ENCODE assay signal across 1 fruit fly cellular context in genomic region chr3L:19687200-19687687, dm6.
TF ChIP-seq lines count a peak whose summit lies in the region.

TSS of gene CG8765 (minus strand) at chr3L:19687353.
TSS of gene Gbeta76C (plus strand) at chr3L:19687637.

TF ChIP-seq in whole organism, embryonic, 481 proteins besides CTCF, POLR2A, EP300 and RAD21 (continued from another document and continues in another):
- TF ChIP-seq CG7357 (GFP tag; IDR thresholded peaks at IDR 0.05; lab: Robert Waterston, UW): no peak
- peak; percentile 16 for TF ChIP-seq tin (GFP tag; optimal IDR thresholded peaks at IDR 0.05; lab: Kevin White, UChicago)
- TF ChIP-seq GATAe (GFP tag; conservative IDR thresholded peaks at IDR 0.05; lab: Robert Waterston, UW): no peak
- TF ChIP-seq MBD-R2 (GFP tag; IDR thresholded peaks at IDR 0.05; lab: Robert Waterston, UW): peak; percentile 96
- no peak for TF ChIP-seq CG18599 (GFP tag; optimal IDR thresholded peaks at IDR 0.05; lab: Kevin White, UChicago)
- TF ChIP-seq Sry-δ (GFP tag; optimal IDR thresholded peaks at IDR 0.05; lab: Kevin White, UChicago): peak; percentile 67
- peak; percentile 63 for TF ChIP-seq Hsf (GFP tag; optimal IDR thresholded peaks at IDR 0.05; lab: Kevin White, UChicago)
- no peak for TF ChIP-seq CG11696 (GFP tag; IDR thresholded peaks at IDR 0.05; lab: Robert Waterston, UW)
- TF ChIP-seq Dp (GFP tag; optimal IDR thresholded peaks at IDR 0.05; lab: Kevin White, UChicago): peak; percentile 99
- peak; percentile 98 for TF ChIP-seq CG10267 (tag; optimal IDR thresholded peaks at IDR 0.05; lab: Kevin White, UChicago)
- no peak for TF ChIP-seq Atf6 (GFP tag; IDR thresholded peaks at IDR 0.05; lab: Robert Waterston, UW)
- no peak for TF ChIP-seq Oaz (GFP tag; IDR thresholded peaks at IDR 0.05; lab: Robert Waterston, UW)
- no peak for TF ChIP-seq gsb-n (tag; optimal IDR thresholded peaks at IDR 0.05; lab: Kevin White, UChicago)
- no peak for TF ChIP-seq Meics (GFP tag; optimal IDR thresholded peaks at IDR 0.05; lab: Kevin White, UChicago)
- no peak for TF ChIP-seq CG31224 (GFP tag; IDR thresholded peaks at IDR 0.05; lab: Robert Waterston, UW)
- TF ChIP-seq CG12071 (GFP tag; optimal IDR thresholded peaks at IDR 0.05; lab: Kevin White, UChicago): no peak
- no peak for TF ChIP-seq Ada2b (GFP tag; IDR thresholded peaks at IDR 0.05; lab: Robert Waterston, UW)
- TF ChIP-seq CG14014 (GFP tag; IDR thresholded peaks at IDR 0.05; lab: Robert Waterston, UW): no peak
- TF ChIP-seq sima (GFP tag; optimal IDR thresholded peaks at IDR 0.05; lab: Kevin White, UChicago): no peak
- TF ChIP-seq Hr51 (GFP tag; optimal IDR thresholded peaks at IDR 0.05; lab: Kevin White, UChicago): no peak
- no peak for TF ChIP-seq CG30431 (GFP tag; optimal IDR thresholded peaks at IDR 0.05; lab: Kevin White, UChicago)
- TF ChIP-seq sr (GFP tag; IDR thresholded peaks at IDR 0.05; lab: Robert Waterston, UW): no peak
- no peak for TF ChIP-seq CG18476 (GFP tag; optimal IDR thresholded peaks at IDR 0.05; lab: Kevin White, UChicago)
- no peak for TF ChIP-seq exex (tag; optimal IDR thresholded peaks at IDR 0.05; lab: Kevin White, UChicago)
- TF ChIP-seq CG13287 (GFP tag; IDR thresholded peaks at IDR 0.05; lab: Robert Waterston, UW; ENCODE audit: partially characterized antibody): peak; percentile 74
- TF ChIP-seq Camta (GFP tag; optimal IDR thresholded peaks at IDR 0.05; lab: Kevin White, UChicago): no peak
- no peak for TF ChIP-seq Drgx (GFP tag; IDR thresholded peaks at IDR 0.05; lab: Robert Waterston, UW)
- TF ChIP-seq dm (GFP tag; optimal IDR thresholded peaks at IDR 0.05; lab: Kevin White, UChicago): peak; percentile 73
- peak; percentile 30 for TF ChIP-seq pum (GFP tag; optimal IDR thresholded peaks at IDR 0.05; lab: Kevin White, UChicago)
- TF ChIP-seq CG7271 (tag; optimal IDR thresholded peaks at IDR 0.05; lab: Kevin White, UChicago): no peak
- no peak for TF ChIP-seq fru (optimal IDR thresholded peaks at IDR 0.05; lab: Kevin White, UChicago)
- no peak for TF ChIP-seq Atf3 (GFP tag; optimal IDR thresholded peaks at IDR 0.05; lab: Kevin White, UChicago)
- peak; percentile 80 for TF ChIP-seq CHES-1-like (GFP tag; optimal IDR thresholded peaks at IDR 0.05; lab: Kevin White, UChicago)
- TF ChIP-seq Hr3 (GFP tag; optimal IDR thresholded peaks at IDR 0.05; lab: Kevin White, UChicago): peak; percentile 9
- TF ChIP-seq nom (GFP tag; optimal IDR thresholded peaks at IDR 0.05; lab: Kevin White, UChicago): no peak
- no peak for TF ChIP-seq kah (GFP tag; optimal IDR thresholded peaks at IDR 0.05; lab: Kevin White, UChicago)
- TF ChIP-seq CG1024 (GFP tag; IDR thresholded peaks at IDR 0.05; lab: Robert Waterston, UW): no peak
- peak; percentile 35 for TF ChIP-seq CG10543 (GFP tag; optimal IDR thresholded peaks at IDR 0.05; lab: Kevin White, UChicago)
- TF ChIP-seq BtbVII (GFP tag; optimal IDR thresholded peaks at IDR 0.05; lab: Kevin White, UChicago): no peak
- TF ChIP-seq cas (GFP tag; IDR thresholded peaks at IDR 0.05; lab: Robert Waterston, UW): 0 out of 2 replicates have a peak, but pooled peaks have one; percentile 20
- TF ChIP-seq CG8765 (GFP tag; IDR thresholded peaks at IDR 0.05; lab: Robert Waterston, UW): 0 out of 2 replicates have a peak, but pooled peaks have one; percentile 16
- TF ChIP-seq CG8924 (tag; optimal IDR thresholded peaks at IDR 0.05; lab: Kevin White, UChicago): peak; percentile 37
- no peak for TF ChIP-seq Kr (GFP tag; optimal IDR thresholded peaks at IDR 0.05; lab: Kevin White, UChicago)
- no peak for TF ChIP-seq az2 (GFP tag; optimal IDR thresholded peaks at IDR 0.05; lab: Kevin White, UChicago)
- TF ChIP-seq Doc3 (GFP tag; IDR thresholded peaks at IDR 0.05; lab: Robert Waterston, UW; ENCODE audit: partially characterized antibody): no peak
- TF ChIP-seq ewg (GFP tag; optimal IDR thresholded peaks at IDR 0.05; lab: Kevin White, UChicago): no peak
- TF ChIP-seq Dref (GFP tag; IDR thresholded peaks at IDR 0.05; lab: Robert Waterston, UW): peak; percentile 51
- no peak for TF ChIP-seq CG6254 (GFP tag; optimal IDR thresholded peaks at IDR 0.05; lab: Kevin White, UChicago)
- no peak for TF ChIP-seq HLH3B (GFP tag; IDR thresholded peaks at IDR 0.05; lab: Robert Waterston, UW)
- TF ChIP-seq caup (GFP tag; optimal IDR thresholded peaks at IDR 0.05; lab: Kevin White, UChicago; ENCODE audit: severe bottlenecking): peak; percentile 55
- TF ChIP-seq hbn (GFP tag; IDR thresholded peaks at IDR 0.05; lab: Robert Waterston, UW; ENCODE audit: partially characterized antibody): no peak
- TF ChIP-seq CG4707 (GFP tag; optimal IDR thresholded peaks at IDR 0.05; lab: Kevin White, UChicago): no peak
- TF ChIP-seq CG8290 (GFP tag; optimal IDR thresholded peaks at IDR 0.05; lab: Kevin White, UChicago): peak; percentile 18
- TF ChIP-seq CG8290 (tag; optimal IDR thresholded peaks at IDR 0.05; lab: Kevin White, UChicago): no peak
- no peak for TF ChIP-seq CG15011 (GFP tag; optimal IDR thresholded peaks at IDR 0.05; lab: Kevin White, UChicago)
- no peak for TF ChIP-seq CG6654 (GFP tag; optimal IDR thresholded peaks at IDR 0.05; lab: Kevin White, UChicago)
- peak; percentile 65 for TF ChIP-seq CG14710 (tag; optimal IDR thresholded peaks at IDR 0.05; lab: Kevin White, UChicago)
- peak; percentile 20 for TF ChIP-seq CG1792 (GFP tag; optimal IDR thresholded peaks at IDR 0.05; lab: Kevin White, UChicago)
- TF ChIP-seq fd96Cb (tag; optimal IDR thresholded peaks at IDR 0.05; lab: Kevin White, UChicago): no peak
- no peak for TF ChIP-seq CG10274 (GFP tag; optimal IDR thresholded peaks at IDR 0.05; lab: Kevin White, UChicago)
- TF ChIP-seq CG6272 (GFP tag; IDR thresholded peaks at IDR 0.05; lab: Robert Waterston, UW): no peak
- no peak for TF ChIP-seq ato (GFP tag; IDR thresholded peaks at IDR 0.05; lab: Robert Waterston, UW; ENCODE audit: partially characterized antibody)
- no peak for TF ChIP-seq abd-A (tag; optimal IDR thresholded peaks at IDR 0.05; lab: Kevin White, UChicago)
- peak; percentile 70 for TF ChIP-seq ftz-f1 (GFP tag; optimal IDR thresholded peaks at IDR 0.05; lab: Kevin White, UChicago)
- no peak for TF ChIP-seq CG10431 (GFP tag; optimal IDR thresholded peaks at IDR 0.05; lab: Kevin White, UChicago)
- no peak for TF ChIP-seq gt (GFP tag; IDR thresholded peaks at IDR 0.05; lab: Robert Waterston, UW)
- TF ChIP-seq pho (GFP tag; optimal IDR thresholded peaks at IDR 0.05; lab: Kevin White, UChicago): peak; percentile 50
- TF ChIP-seq row (GFP tag; IDR thresholded peaks at IDR 0.05; lab: Robert Waterston, UW): peak; percentile 57; the same call in 2 of the 3 replicates
- peak; percentile 62 for TF ChIP-seq CG2116 (GFP tag; optimal IDR thresholded peaks at IDR 0.05; lab: Kevin White, UChicago)
- peak; percentile 74 for TF ChIP-seq NFAT (GFP tag; IDR thresholded peaks at IDR 0.05; lab: Robert Waterston, UW)
- 0 out of 2 replicates have a peak, but pooled peaks have one; percentile 41 for TF ChIP-seq CG42726 (GFP tag; IDR thresholded peaks at IDR 0.05; lab: Robert Waterston, UW; ENCODE audit: partially characterized antibody)
- TF ChIP-seq CG8388 (GFP tag; optimal IDR thresholded peaks at IDR 0.05; lab: Kevin White, UChicago): no peak
- TF ChIP-seq vfl (GFP tag; optimal IDR thresholded peaks at IDR 0.05; lab: Kevin White, UChicago): peak; percentile 55
- TF ChIP-seq E2f1 (GFP tag; IDR thresholded peaks at IDR 0.05; lab: Robert Waterston, UW): peak; percentile 60
- peak; percentile 45 for TF ChIP-seq nmo (GFP tag; optimal IDR thresholded peaks at IDR 0.05; lab: Kevin White, UChicago)
- no peak for TF ChIP-seq da (GFP tag; optimal IDR thresholded peaks at IDR 0.05; lab: Kevin White, UChicago)
- TF ChIP-seq sim (GFP tag; IDR thresholded peaks at IDR 0.05; lab: Robert Waterston, UW): no peak
- no peak for TF ChIP-seq CG10959 (GFP tag; IDR thresholded peaks at IDR 0.05; lab: Robert Waterston, UW)
- no peak for TF ChIP-seq danr (GFP tag; IDR thresholded peaks at IDR 0.05; lab: Robert Waterston, UW)
- peak; percentile 13 for TF ChIP-seq CG7786 (GFP tag; optimal IDR thresholded peaks at IDR 0.05; lab: Kevin White, UChicago)
- TF ChIP-seq bsh (GFP tag; optimal IDR thresholded peaks at IDR 0.05; lab: Kevin White, UChicago): no peak
- no peak for TF ChIP-seq corto (GFP tag; optimal IDR thresholded peaks at IDR 0.05; lab: Kevin White, UChicago)
- peak; percentile 60 for TF ChIP-seq amos (GFP tag; IDR thresholded peaks at IDR 0.05; lab: Robert Waterston, UW; ENCODE audit: partially characterized antibody)
- no peak for TF ChIP-seq Deaf1 (tag; optimal IDR thresholded peaks at IDR 0.05; lab: Kevin White, UChicago)
- peak; percentile 54 for TF ChIP-seq BEAF-32 (GFP tag; optimal IDR thresholded peaks at IDR 0.05; lab: Kevin White, UChicago)
- no peak; the same call in 1 of the 2 replicates for TF ChIP-seq tna (GFP tag; IDR thresholded peaks at IDR 0.05; lab: Robert Waterston, UW; ENCODE audit: partially characterized antibody)
- TF ChIP-seq CG32532 (GFP tag; IDR thresholded peaks at IDR 0.05; lab: Robert Waterston, UW): 0 out of 2 replicates have a peak, but pooled peaks have one; percentile 18
- no peak for TF ChIP-seq salm (tag; optimal IDR thresholded peaks at IDR 0.05; lab: Kevin White, UChicago)
- no peak for TF ChIP-seq vnd (GFP tag; IDR thresholded peaks at IDR 0.05; lab: Robert Waterston, UW; ENCODE audit: partially characterized antibody)
- TF ChIP-seq CG6175 (GFP tag; IDR thresholded peaks at IDR 0.05; lab: Robert Waterston, UW): no peak
- no peak for TF ChIP-seq klu (GFP tag; IDR thresholded peaks at IDR 0.05; lab: Robert Waterston, UW)
- no peak for TF ChIP-seq pb (GFP tag; optimal IDR thresholded peaks at IDR 0.05; lab: Kevin White, UChicago)
- TF ChIP-seq disco-r (GFP tag; optimal IDR thresholded peaks at IDR 0.05; lab: Kevin White, UChicago): no peak
- TF ChIP-seq CG17359 (tag; optimal IDR thresholded peaks at IDR 0.05; lab: Kevin White, UChicago): no peak
- TF ChIP-seq NC2β (GFP tag; optimal IDR thresholded peaks at IDR 0.05; lab: Kevin White, UChicago): peak; percentile 48
- TF ChIP-seq rib (GFP tag; IDR thresholded peaks at IDR 0.05; lab: Robert Waterston, UW): no peak
- no peak for TF ChIP-seq Lim3 (GFP tag; IDR thresholded peaks at IDR 0.05; lab: Robert Waterston, UW)
- no peak for TF ChIP-seq eyg (GFP tag; optimal IDR thresholded peaks at IDR 0.05; lab: Kevin White, UChicago)
- TF ChIP-seq fd102C (GFP tag; optimal IDR thresholded peaks at IDR 0.05; lab: Kevin White, UChicago): no peak
- TF ChIP-seq maf-S (GFP tag; optimal IDR thresholded peaks at IDR 0.05; lab: Kevin White, UChicago): no peak
- TF ChIP-seq CG17568 (GFP tag; optimal IDR thresholded peaks at IDR 0.05; lab: Kevin White, UChicago): no peak
- TF ChIP-seq otp (GFP tag; IDR thresholded peaks at IDR 0.05; lab: Robert Waterston, UW): 0 out of 3 replicates have a peak, but pooled peaks have one; percentile 15
- peak; percentile 24 for TF ChIP-seq CG13123 (GFP tag; optimal IDR thresholded peaks at IDR 0.05; lab: Kevin White, UChicago)
- TF ChIP-seq hkb (optimal IDR thresholded peaks at IDR 0.05; lab: Kevin White, UChicago): peak; percentile 74
- TF ChIP-seq hkb (GFP tag; IDR thresholded peaks at IDR 0.05; lab: Robert Waterston, UW): 0 out of 2 replicates have a peak, but pooled peaks have one; percentile 29
- no peak for TF ChIP-seq Fer3 (tag; optimal IDR thresholded peaks at IDR 0.05; lab: Kevin White, UChicago)
- TF ChIP-seq pfk (GFP tag; optimal IDR thresholded peaks at IDR 0.05; lab: Kevin White, UChicago): no peak
- no peak for TF ChIP-seq NK7.1 (GFP tag; optimal IDR thresholded peaks at IDR 0.05; lab: Kevin White, UChicago)
- TF ChIP-seq Fer2 (tag; optimal IDR thresholded peaks at IDR 0.05; lab: Kevin White, UChicago): no peak
- peak; percentile 50; the same call in 1 of the 2 replicates for TF ChIP-seq Bgb (GFP tag; IDR thresholded peaks at IDR 0.05; lab: Robert Waterston, UW; ENCODE audit: partially characterized antibody)
- TF ChIP-seq CG6689 (GFP tag; IDR thresholded peaks at IDR 0.05; lab: Robert Waterston, UW): peak; percentile 44; the same call in 1 of the 2 replicates
- TF ChIP-seq Max (GFP tag; optimal IDR thresholded peaks at IDR 0.05; lab: Kevin White, UChicago): peak; percentile 19
- TF ChIP-seq CoRest (tag; optimal IDR thresholded peaks at IDR 0.05; lab: Kevin White, UChicago): peak; percentile 38
- TF ChIP-seq C15 (GFP tag; IDR thresholded peaks at IDR 0.05; lab: Robert Waterston, UW): no peak
- TF ChIP-seq crp (GFP tag; optimal IDR thresholded peaks at IDR 0.05; lab: Kevin White, UChicago): peak; percentile 95 to 99
- TF ChIP-seq CG3847 (GFP tag; IDR thresholded peaks at IDR 0.05; lab: Robert Waterston, UW): peak; percentile 88
- TF ChIP-seq al (GFP tag; IDR thresholded peaks at IDR 0.05; lab: Robert Waterston, UW): no peak
- no peak for TF ChIP-seq ase (GFP tag; IDR thresholded peaks at IDR 0.05; lab: Robert Waterston, UW)
- TF ChIP-seq Dll (GFP tag; IDR thresholded peaks at IDR 0.05; lab: Robert Waterston, UW; ENCODE audit: partially characterized antibody): peak; percentile 57; the same call in 2 of the 4 replicates
- TF ChIP-seq unpg (GFP tag; optimal IDR thresholded peaks at IDR 0.05; lab: Kevin White, UChicago): no peak
- TF ChIP-seq CG12236 (GFP tag; optimal IDR thresholded peaks at IDR 0.05; lab: Kevin White, UChicago): no peak
- peak; percentile 100 for TF ChIP-seq trem (tag; optimal IDR thresholded peaks at IDR 0.05; lab: Kevin White, UChicago)
- TF ChIP-seq wor (GFP tag; IDR thresholded peaks at IDR 0.05; lab: Robert Waterston, UW): no peak
- TF ChIP-seq Doc2 (GFP tag; IDR thresholded peaks at IDR 0.05; lab: Robert Waterston, UW): no peak
- TF ChIP-seq CG7987 (GFP tag; optimal IDR thresholded peaks at IDR 0.05; lab: Kevin White, UChicago): peak; percentile 51
- peak; percentile 92 for TF ChIP-seq Ets97D (GFP tag; optimal IDR thresholded peaks at IDR 0.05; lab: Kevin White, UChicago)
- TF ChIP-seq sens (GFP tag; lab: Kevin White, UChicago): peak; percentile 47
- TF ChIP-seq CG2202 (tag; optimal IDR thresholded peaks at IDR 0.05; lab: Kevin White, UChicago): no peak
- TF ChIP-seq B-H1 (GFP tag; IDR thresholded peaks at IDR 0.05; lab: Robert Waterston, UW): no peak
- TF ChIP-seq CG9797 (GFP tag; optimal IDR thresholded peaks at IDR 0.05; lab: Kevin White, UChicago): peak; percentile 97
- no peak for TF ChIP-seq CG3726 (GFP tag; IDR thresholded peaks at IDR 0.05; lab: Robert Waterston, UW)
- peak; percentile 24 for TF ChIP-seq CG12942 (GFP tag; optimal IDR thresholded peaks at IDR 0.05; lab: Kevin White, UChicago)
- TF ChIP-seq kay (GFP tag; optimal IDR thresholded peaks at IDR 0.05; lab: Kevin White, UChicago): peak; percentile 6
- peak; percentile 88 for TF ChIP-seq CG15514 (GFP tag; optimal IDR thresholded peaks at IDR 0.05; lab: Kevin White, UChicago)
